Fruit fly (Drosophila melanogaster) whole organism, embryonic: ENCODE data around the gene HP5.

Source experiments
- Antp ChIP-seq: fragments of 200-800 bp; sonication (Bioruptor generic); optimal IDR thresholded peaks from 3 replicates; lab custom pipeline; 2016; ENCODE audit warnings: missing biosample characterization, missing genetic modification characterization
- Atf6 ChIP-seq: fragments of 200-800 bp; sonication (Bioruptor generic); IDR thresholded peaks from 2 replicates; pipeline ENCODE4 v1.3.6; 2022; ENCODE audit warnings: missing biosample characterization, missing genetic modification characterization
- B-H1 ChIP-seq: fragments of 200-800 bp; sonication (Bioruptor generic); IDR thresholded peaks from 3 replicates; pipeline ENCODE4 v1.3.6; 2022; ENCODE audit warnings: missing biosample characterization, missing genetic modification characterization
- B-H2 ChIP-seq: fragments of 200-800 bp; sonication (Bioruptor generic); optimal IDR thresholded peaks from 2 replicates; lab custom pipeline; 2018; ENCODE audit warnings: missing biosample characterization, mild to moderate bottlenecking, missing genetic modification characterization
- CG10147 ChIP-seq: fragments of 200-800 bp; sonication (Bioruptor generic); optimal IDR thresholded peaks from 2 replicates; lab custom pipeline; 2019; ENCODE audit warnings: missing biosample characterization, mild to moderate bottlenecking, missing genetic modification characterization, moderate library complexity
- CG11085 ChIP-seq: fragments of 200-800 bp; sonication (Bioruptor generic); IDR thresholded peaks from 2 replicates; pipeline ENCODE4 v1.3.6; 2022; ENCODE audit warnings: missing biosample characterization, missing genetic modification characterization
- CG12071 ChIP-seq: fragments of 200-800 bp; sonication (Bioruptor generic); optimal IDR thresholded peaks from 3 replicates; lab custom pipeline; 2018; ENCODE audit warnings: missing biosample characterization, mild to moderate bottlenecking, missing genetic modification characterization
- CG12236 ChIP-seq: fragments of 200-800 bp; sonication (Bioruptor generic); optimal IDR thresholded peaks from 2 replicates; lab custom pipeline; 2016; ENCODE audit warnings: missing biosample characterization, missing genetic modification characterization
- CG13775 ChIP-seq: fragments of 200-800 bp; sonication (Bioruptor generic); optimal IDR thresholded peaks from 3 replicates; lab custom pipeline; 2017; ENCODE audit warnings: missing biosample characterization, mild to moderate bottlenecking, missing genetic modification characterization
- CG13894 ChIP-seq: fragments of 200-800 bp; sonication (Bioruptor generic); optimal IDR thresholded peaks from 3 replicates; lab custom pipeline; 2018; ENCODE audit warnings: missing biosample characterization, mild to moderate bottlenecking, missing genetic modification characterization, moderate library complexity
- CG14441 ChIP-seq: fragments of 200-800 bp; sonication (Bioruptor generic); IDR thresholded peaks from 2 replicates; pipeline ENCODE4 v1.3.6; 2022; ENCODE audit warnings: missing biosample characterization, missing genetic modification characterization
- CG16813 ChIP-seq: fragments of 200-800 bp; sonication (Bioruptor generic); IDR thresholded peaks from 3 replicates; pipeline ENCODE4 v1.3.6; 2022; ENCODE audit warnings: missing biosample characterization, missing genetic modification characterization; ENCODE audit not compliant: partially characterized antibody
- CG16863 ChIP-seq: fragments of 200-800 bp; sonication (Bioruptor generic); optimal IDR thresholded peaks from 3 replicates; lab custom pipeline; 2016; ENCODE audit warnings: missing biosample characterization, missing genetic modification characterization
- CG2120 ChIP-seq: fragments of 200-800 bp; sonication (Bioruptor generic); optimal IDR thresholded peaks from 3 replicates; lab custom pipeline; 2016; ENCODE audit warnings: missing biosample characterization, missing genetic modification characterization
- CG42726 ChIP-seq: fragments of 200-800 bp; sonication (Bioruptor generic); IDR thresholded peaks from 2 replicates; pipeline ENCODE4 v1.3.6; 2022; ENCODE audit warnings: missing biosample characterization, missing genetic modification characterization; ENCODE audit not compliant: partially characterized antibody
- CG5245 ChIP-seq: fragments of 200-800 bp; sonication (Bioruptor generic); optimal IDR thresholded peaks from 3 replicates; lab custom pipeline; 2016; ENCODE audit warnings: missing biosample characterization, missing genetic modification characterization
- CG5953 ChIP-seq: fragments of 200-800 bp; sonication (Bioruptor generic); IDR thresholded peaks from 2 replicates; pipeline ENCODE4 v1.3.6; 2022; ENCODE audit warnings: missing biosample characterization, missing genetic modification characterization
- CG7556 ChIP-seq: fragments of 200-800 bp; sonication (Bioruptor generic); optimal IDR thresholded peaks from 2 replicates; lab custom pipeline; 2017; ENCODE audit warnings: missing biosample characterization, mild to moderate bottlenecking, missing genetic modification characterization
- CG8281 ChIP-seq: fragments of 200-800 bp; sonication (Bioruptor generic); optimal IDR thresholded peaks from 2 replicates; lab custom pipeline; 2018; ENCODE audit warnings: missing biosample characterization, mild to moderate bottlenecking, missing genetic modification characterization, moderate library complexity
- CG9437 ChIP-seq: fragments of 200-800 bp; sonication (Bioruptor generic); optimal IDR thresholded peaks from 2 replicates; lab custom pipeline; 2018; ENCODE audit warnings: missing biosample characterization, mild to moderate bottlenecking, missing genetic modification characterization
- CG9727 ChIP-seq: fragments of 200-800 bp; sonication (Bioruptor generic); optimal IDR thresholded peaks from 3 replicates; lab custom pipeline; 2017; ENCODE audit warnings: missing biosample characterization, mild to moderate bottlenecking, missing genetic modification characterization
- CG9932 ChIP-seq: fragments of 200-800 bp; sonication (Bioruptor generic); IDR thresholded peaks from 2 replicates; pipeline ENCODE4 v1.3.6; 2022; ENCODE audit warnings: missing biosample characterization, missing genetic modification characterization
- E2f1 ChIP-seq: fragments of 200-800 bp; sonication (Bioruptor generic); IDR thresholded peaks from 2 replicates; pipeline ENCODE4 v1.3.6; 2022; ENCODE audit warnings: missing biosample characterization, missing genetic modification characterization
- Eip74EF ChIP-seq, 2 experiments: fragments of 200-800 bp in 1 of 2; fragments of >200 bp in 1 of 2; sonication (Bioruptor generic) in 1 of 2; optimal IDR thresholded peaks; 2 replicates each; lab custom pipeline; 2017 to 2019; ENCODE audit warnings: missing biosample characterization in 2 of 2, missing genetic modification characterization in 2 of 2, mild to moderate bottlenecking in 1 of 2, moderate library complexity in 1 of 2
- HLH3B ChIP-seq: fragments of 200-800 bp; sonication (Bioruptor generic); IDR thresholded peaks from 2 replicates; pipeline ENCODE4 v1.3.6; 2022; ENCODE audit warnings: missing biosample characterization, missing genetic modification characterization
- Hmx ChIP-seq: fragments of 200-800 bp; sonication (Bioruptor generic); optimal IDR thresholded peaks from 2 replicates; lab custom pipeline; 2016; ENCODE audit warnings: missing biosample characterization, missing genetic modification characterization
- Max ChIP-seq: fragments of 200-800 bp; sonication (Bioruptor generic); optimal IDR thresholded peaks from 2 replicates; lab custom pipeline; 2016; ENCODE audit warnings: missing biosample characterization, mild to moderate bottlenecking, missing genetic modification characterization
- Nf-YC ChIP-seq: fragments of 200-800 bp; optimal IDR thresholded peaks from 3 replicates; lab custom pipeline; 2019; ENCODE audit warnings: missing biosample characterization, mild to moderate bottlenecking, missing genetic modification characterization, moderate library complexity
- Spps ChIP-seq: fragments of 200-800 bp; sonication (Bioruptor generic); optimal IDR thresholded peaks from 2 replicates; lab custom pipeline; 2018; ENCODE audit warnings: missing biosample characterization, mild to moderate bottlenecking, missing genetic modification characterization
- Vsx1 ChIP-seq: fragments of 200-800 bp; sonication (Bioruptor generic); optimal IDR thresholded peaks from 2 replicates; lab custom pipeline; 2017; ENCODE audit warnings: missing biosample characterization, mild to moderate bottlenecking, missing genetic modification characterization, missing genetic modification reagents
- aop ChIP-seq: fragments of 200-800 bp; sonication (Bioruptor generic); IDR thresholded peaks from 2 replicates; pipeline ENCODE4 v1.3.6; 2022; ENCODE audit warnings: missing biosample characterization, missing genetic modification characterization
- bcd ChIP-seq: fragments of 200-800 bp; sonication (Bioruptor generic); optimal IDR thresholded peaks from 2 replicates; lab custom pipeline; 2017; ENCODE audit warnings: missing biosample characterization, mild to moderate bottlenecking, missing genetic modification characterization
- bigmax ChIP-seq: fragments of 200-800 bp; sonication (Bioruptor generic); optimal IDR thresholded peaks from 2 replicates; lab custom pipeline; 2018; ENCODE audit warnings: missing biosample characterization, mild to moderate bottlenecking, missing genetic modification characterization
- br ChIP-seq: fragments of >200 bp; optimal IDR thresholded peaks from 2 replicates; lab custom pipeline; 2017
- cas ChIP-seq: fragments of 200-800 bp; sonication (Bioruptor generic); IDR thresholded peaks from 2 replicates; pipeline ENCODE4 v1.3.6; 2022; ENCODE audit warnings: missing biosample characterization, missing genetic modification characterization
- chif ChIP-seq, 2 experiments: fragments of 200-800 bp; sonication (Bioruptor generic); optimal IDR thresholded peaks; 3 replicates each; lab custom pipeline; 2016; ENCODE audit warnings: missing biosample characterization in 2 of 2, missing genetic modification characterization in 2 of 2
- danr ChIP-seq: fragments of 200-800 bp; sonication (Bioruptor generic); IDR thresholded peaks from 2 replicates; pipeline ENCODE4 v1.3.6; 2022; ENCODE audit warnings: missing biosample characterization, missing genetic modification characterization
- emc ChIP-seq: fragments of 200-800 bp; sonication (Bioruptor generic); optimal IDR thresholded peaks from 2 replicates; lab custom pipeline; 2016; ENCODE audit warnings: missing biosample characterization, missing genetic modification characterization
- eve ChIP-seq, 2 experiments: fragments of >200 bp; optimal IDR thresholded peaks; 2 replicates each; lab custom pipeline; 2017; ENCODE audit warnings: missing biosample characterization in 2 of 2, missing genetic modification characterization in 2 of 2
- eyg ChIP-seq: fragments of 200-800 bp; sonication (Bioruptor generic); optimal IDR thresholded peaks from 3 replicates; lab custom pipeline; 2016; ENCODE audit warnings: missing biosample characterization, missing genetic modification characterization
- fd96Cb ChIP-seq: fragments of 200-800 bp; sonication (Bioruptor generic); optimal IDR thresholded peaks from 2 replicates; lab custom pipeline; 2018; ENCODE audit warnings: missing biosample characterization, mild to moderate bottlenecking, missing genetic modification characterization, moderate library complexity
- gro ChIP-seq: fragments of 200-800 bp; sonication (Bioruptor generic); optimal IDR thresholded peaks from 2 replicates; lab custom pipeline; 2016; ENCODE audit warnings: missing biosample characterization, missing genetic modification characterization
- gsb ChIP-seq: fragments of 200-800 bp; sonication (Bioruptor generic); IDR thresholded peaks from 2 replicates; pipeline ENCODE4 v1.3.6; 2022; ENCODE audit warnings: missing biosample characterization, missing genetic modification characterization
- h ChIP-seq: fragments of >200 bp; optimal IDR thresholded peaks from 2 replicates; lab custom pipeline; 2017
- kah ChIP-seq: fragments of 200-800 bp; sonication (Bioruptor generic); optimal IDR thresholded peaks from 2 replicates; lab custom pipeline; 2018; ENCODE audit warnings: missing biosample characterization, mild to moderate bottlenecking, missing genetic modification characterization
- maf-S ChIP-seq: fragments of 200-800 bp; sonication (Bioruptor generic); optimal IDR thresholded peaks from 2 replicates; lab custom pipeline; 2016; ENCODE audit warnings: missing biosample characterization, missing genetic modification characterization
- mam ChIP-seq: fragments of 200-800 bp; sonication (Bioruptor generic); optimal IDR thresholded peaks from 3 replicates; lab custom pipeline; 2016; ENCODE audit warnings: missing biosample characterization, missing genetic modification characterization
- pnt ChIP-seq: fragments of 200-800 bp; sonication (Bioruptor generic); optimal IDR thresholded peaks from 3 replicates; lab custom pipeline; 2016; ENCODE audit warnings: missing biosample characterization, missing genetic modification characterization
- row ChIP-seq: fragments of 200-800 bp; sonication (Bioruptor generic); IDR thresholded peaks from 3 replicates; pipeline ENCODE4 v1.3.6; 2022; ENCODE audit warnings: missing biosample characterization, missing genetic modification characterization
- sim ChIP-seq: fragments of 200-800 bp; sonication (Bioruptor generic); IDR thresholded peaks from 2 replicates; pipeline ENCODE4 v1.3.6; 2022; ENCODE audit warnings: missing biosample characterization, missing genetic modification characterization
- sima ChIP-seq: fragments of 200-800 bp; sonication (Bioruptor generic); optimal IDR thresholded peaks from 2 replicates; lab custom pipeline; 2016; ENCODE audit warnings: missing biosample characterization, missing genetic modification characterization
- so ChIP-seq: fragments of 200-800 bp; sonication (Bioruptor generic); IDR thresholded peaks from 3 replicates; pipeline ENCODE4 v1.3.6; 2022; ENCODE audit warnings: missing biosample characterization, missing genetic modification characterization
- ttk ChIP-seq: fragments of 200-800 bp; sonication (Bioruptor generic); IDR thresholded peaks from 2 replicates; pipeline ENCODE4 v2.1.2; 2022; ENCODE audit warnings: missing biosample characterization, missing genetic modification characterization
- vfl ChIP-seq: fragments of 200-800 bp; sonication (Bioruptor generic); optimal IDR thresholded peaks from 2 replicates; lab custom pipeline; 2016; ENCODE audit warnings: missing biosample characterization, missing genetic modification characterization

Gene HP5

dm6 chrX:11483297-11483696 is 28.7 kb downstream of the HP5 start, which contains the start of gene Uba5 (continued):
- peak; percentile 1 for TF ChIP-seq CG2120 (GFP tag; lab: Kevin White, UChicago)
- TF ChIP-seq CG16863: no peak
- TF ChIP-seq Atf6 (GFP tag; lab: Robert Waterston, UW): no peak
- TF ChIP-seq Vsx1: no peak
- no peak for TF ChIP-seq CG7556
- no peak for TF ChIP-seq h (lab: Kevin White, UChicago)
- TF ChIP-seq danr (GFP tag; lab: Robert Waterston, UW): no peak
- TF ChIP-seq B-H2 (GFP tag; lab: Kevin White, UChicago): no peak
- TF ChIP-seq CG12236 (GFP tag; lab: Kevin White, UChicago): no peak
- no peak for TF ChIP-seq so (GFP tag; lab: Robert Waterston, UW)
- TF ChIP-seq CG11085 (GFP tag; lab: Robert Waterston, UW): no peak
- no peak for TF ChIP-seq gsb (GFP tag; lab: Robert Waterston, UW)
- TF ChIP-seq bcd (GFP tag; lab: Kevin White, UChicago): no peak
- no peak for TF ChIP-seq Spps
- no peak for TF ChIP-seq Hmx (GFP tag; lab: Kevin White, UChicago)
- TF ChIP-seq bigmax (GFP tag; lab: Kevin White, UChicago): no peak
- TF ChIP-seq CG14441: no peak
- TF ChIP-seq CG12071 (GFP tag; lab: Kevin White, UChicago): no peak
- TF ChIP-seq sim (GFP tag; lab: Robert Waterston, UW): no peak
- peak; percentile 33; the same call in 1 of the 2 replicates for TF ChIP-seq CG42726 (GFP tag; lab: Robert Waterston, UW)
- TF ChIP-seq chif (GFP tag; optimal IDR thresholded peaks at IDR 0.05; lab: Kevin White, UChicago): peak in 1 of 2 experiments; percentile 2
- no peak for TF ChIP-seq Antp (GFP tag; lab: Kevin White, UChicago)
- no peak for TF ChIP-seq HLH3B (GFP tag; lab: Robert Waterston, UW)
- TF ChIP-seq sima (GFP tag; lab: Kevin White, UChicago): no peak
- TF ChIP-seq CG8281 (tag; lab: Kevin White, UChicago): no peak
- TF ChIP-seq fd96Cb (tag; lab: Kevin White, UChicago): no peak
- TF ChIP-seq pnt (GFP tag; lab: Kevin White, UChicago): no peak
- no peak for TF ChIP-seq B-H1 (GFP tag; lab: Robert Waterston, UW)
- TF ChIP-seq CG5953 (GFP tag; lab: Robert Waterston, UW): no peak
- TF ChIP-seq mam (GFP tag; lab: Kevin White, UChicago): no peak
- TF ChIP-seq br (lab: Kevin White, UChicago): no peak
- no peak for TF ChIP-seq vfl (GFP tag; lab: Kevin White, UChicago)
- no peak for TF ChIP-seq CG5245 (GFP tag; lab: Kevin White, UChicago)
- no peak for TF ChIP-seq maf-S
- TF ChIP-seq emc (GFP tag; lab: Kevin White, UChicago): no peak
- TF ChIP-seq CG10147: no peak
- no peak for TF ChIP-seq row (GFP tag; lab: Robert Waterston, UW)
- no peak for TF ChIP-seq kah (GFP tag; lab: Kevin White, UChicago)
- no peak for TF ChIP-seq Eip74EF (GFP tag; optimal IDR thresholded peaks at IDR 0.05; lab: Kevin White, UChicago)
- no peak for TF ChIP-seq Max (GFP tag; lab: Kevin White, UChicago)
- TF ChIP-seq CG9932 (GFP tag; lab: Robert Waterston, UW): no peak; the same call in 1 of the 2 replicates
- peak; percentile 7 for TF ChIP-seq gro (GFP tag; lab: Kevin White, UChicago)
- TF ChIP-seq cas (GFP tag; lab: Robert Waterston, UW): no peak
- no peak for TF ChIP-seq ttk (GFP tag; lab: Robert Waterston, UW)
- TF ChIP-seq aop (GFP tag; lab: Robert Waterston, UW): no peak
- TF ChIP-seq CG13894 (tag; lab: Kevin White, UChicago): no peak
- peak; percentile 39; the same call in 2 of the 3 replicates for TF ChIP-seq CG16813 (GFP tag; lab: Robert Waterston, UW)
- TF ChIP-seq CG13775 (GFP tag; lab: Kevin White, UChicago): no peak
- no peak for TF ChIP-seq CG9727 (GFP tag; lab: Kevin White, UChicago)
- TF ChIP-seq eyg: no peak
- no peak for TF ChIP-seq CG9437 (GFP tag; lab: Kevin White, UChicago)
- no peak for TF ChIP-seq eve (GFP tag; optimal IDR thresholded peaks at IDR 0.05; lab: Kevin White, UChicago)
- TF ChIP-seq E2f1 (GFP tag; lab: Robert Waterston, UW): no peak
- TF ChIP-seq Nf-YC (tag; lab: Kevin White, UChicago): no peak
